Fruit fly (Drosophila melanogaster): ENCODE results near the gene f-cup.

The f-cup gene

DNA sequence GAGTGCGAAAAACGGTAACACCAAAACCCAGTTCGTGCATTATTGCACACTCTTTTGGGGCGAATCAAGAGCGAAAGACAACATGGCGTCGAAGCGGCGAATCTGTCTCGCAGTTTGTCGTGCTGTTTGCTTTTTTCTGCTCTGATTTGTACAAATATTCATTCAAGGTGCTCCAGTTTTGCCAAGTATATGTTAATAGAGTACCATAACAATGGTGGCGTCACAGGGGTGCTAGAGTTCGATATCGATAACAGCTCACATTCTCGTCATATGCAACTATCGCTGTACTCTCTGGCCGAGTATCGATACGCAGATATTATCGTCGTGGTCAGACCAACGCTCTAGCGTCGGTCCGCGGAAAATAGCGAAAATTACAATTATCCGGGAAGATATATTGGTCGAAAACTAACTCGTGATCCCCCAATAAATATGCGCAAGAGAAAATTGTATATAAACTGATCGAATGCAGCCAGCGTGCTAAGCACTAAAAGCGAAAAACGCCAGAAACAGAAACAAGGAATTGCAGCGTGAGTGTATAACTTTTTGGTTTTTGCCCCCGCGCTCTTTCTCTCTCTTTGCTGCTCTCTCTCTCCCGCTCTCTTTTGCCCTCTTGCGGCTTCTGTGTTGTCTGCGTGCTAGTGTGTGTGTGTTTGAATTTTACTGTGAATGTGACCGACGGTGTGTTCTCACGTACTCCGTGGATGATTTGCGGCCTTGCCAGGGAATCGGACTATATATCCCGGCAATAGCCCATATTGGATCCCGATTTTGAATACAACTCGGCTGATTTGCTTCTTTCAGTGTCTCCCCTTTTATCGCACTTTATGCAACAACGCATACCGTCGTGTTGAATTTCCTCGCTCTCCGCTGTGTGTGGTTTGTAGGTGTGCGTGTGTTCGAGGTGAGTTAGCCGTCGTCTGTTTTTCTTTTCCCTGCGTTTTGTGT, 16.7 kb downstream of the f-cup start, which contains the start of gene flfl:
flfl (plus strand) TSS at position 298 of the 945 bp plus-strand sequence.
- TF ChIP-seq CTCF (optimal IDR thresholded peaks at IDR 0.05) (peak in 1 of 2 experiments; percentile 10), CG8478 (optimal IDR thresholded peaks at IDR 0.05) (no peak)

- TF ChIP-seq CTCF (optimal IDR thresholded peaks at IDR 0.05): no peak
- no peak for TF ChIP-seq CG8478 (optimal IDR thresholded peaks at IDR 0.05)
Measured at dm6 chr3R:13682994-13683623, 17.5 kb downstream of the f-cup start.

DNA sequence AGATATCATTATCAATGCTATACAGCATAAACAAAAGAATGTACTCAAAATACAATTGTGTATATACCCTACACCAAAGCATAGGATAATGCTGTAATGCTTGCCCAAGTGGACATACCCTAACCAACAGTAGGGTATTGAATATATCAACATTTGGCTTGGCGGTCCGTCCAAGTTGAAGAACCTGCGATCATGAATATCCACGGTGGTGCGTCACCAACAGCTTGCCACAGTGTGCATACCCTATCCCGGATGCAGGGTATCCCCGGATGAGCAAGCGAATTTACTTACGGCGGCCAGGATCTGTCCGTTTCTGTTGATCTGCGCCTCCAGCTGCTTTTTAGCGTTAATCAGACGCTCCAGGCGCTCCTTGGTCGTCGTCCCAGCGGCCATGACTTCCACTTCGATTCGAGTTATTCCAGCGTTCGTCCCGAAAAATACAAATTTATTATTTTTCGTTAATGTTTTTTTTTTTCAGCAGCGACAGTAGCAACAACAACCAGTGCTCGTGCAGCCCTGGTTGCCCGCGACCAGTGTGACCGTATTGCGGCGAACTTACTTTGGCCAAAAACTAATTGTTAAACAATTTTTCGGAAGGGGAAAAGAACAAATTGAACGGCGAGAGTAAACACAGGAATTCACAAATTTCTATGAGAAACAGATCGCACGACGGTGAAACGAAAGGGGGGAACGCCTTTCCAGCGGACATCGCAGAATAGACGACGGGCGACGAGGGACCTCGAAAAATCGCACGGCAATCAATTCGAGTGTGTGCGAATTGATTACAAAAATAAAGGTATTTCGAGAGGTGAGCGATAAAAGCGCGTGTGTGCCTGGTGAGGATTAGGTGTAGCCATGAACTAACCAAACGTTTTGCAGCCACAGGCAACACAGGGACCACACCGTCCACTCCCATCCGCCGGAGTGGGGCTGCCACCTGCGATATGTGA, 24.2 kb downstream of the f-cup start, which contains the start of the genes Lkb1 and CG9588:
Lkb1 (plus strand) TSS at position 413 of the 950 bp plus-strand sequence.
CG9588 (minus strand) TSS at position 545 of the 950 bp plus-strand sequence.
- no peak for TF ChIP-seq CG8478 (optimal IDR thresholded peaks at IDR 0.05)
- TF ChIP-seq CTCF (optimal IDR thresholded peaks at IDR 0.05): peak; percentile 17 to 31

dm6 chr3R:13674492-13675033, 26.1 kb downstream of the f-cup start, which contains the start of gene Task6:
Task6 (minus strand) TSS chr3R:13674542.
- TF ChIP-seq CTCF (optimal IDR thresholded peaks at IDR 0.05) (peak in 1 of 2 experiments; percentile 42), CG8478 (optimal IDR thresholded peaks at IDR 0.05) (no peak)

dm6 chr3R:13672898-13673297, 27.7 kb downstream of the f-cup start:
- TF ChIP-seq CG8478 (optimal IDR thresholded peaks at IDR 0.05): no peak
- no peak for TF ChIP-seq CTCF (optimal IDR thresholded peaks at IDR 0.05)

DNA sequence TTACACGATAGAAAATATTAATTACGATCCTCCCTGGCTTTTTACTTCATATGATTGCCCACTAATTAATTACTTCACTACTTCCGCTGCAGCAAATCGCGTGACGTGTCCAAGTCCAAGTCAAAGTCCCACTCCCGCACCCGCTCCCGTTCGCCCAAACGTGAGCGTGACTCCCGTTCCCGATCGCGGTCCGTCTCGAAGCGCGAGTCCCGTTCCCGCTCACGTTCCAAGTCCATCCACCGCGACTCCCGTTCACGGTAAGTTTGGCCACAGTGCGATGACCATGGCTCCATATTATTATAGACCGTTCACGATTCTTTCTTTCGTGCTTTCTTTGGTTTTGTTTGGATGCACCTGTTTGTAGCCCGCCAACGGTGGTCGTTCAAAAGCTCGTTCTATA, 34.6 kb downstream of the f-cup start:
- TF ChIP-seq CTCF (optimal IDR thresholded peaks at IDR 0.05) (no peak), CG8478 (optimal IDR thresholded peaks at IDR 0.05) (no peak)

- TF ChIP-seq CTCF (optimal IDR thresholded peaks at IDR 0.05): no peak
Measured at dm6 chr3R:13662149-13662548, 38.5 kb downstream of the f-cup start.

DNA sequence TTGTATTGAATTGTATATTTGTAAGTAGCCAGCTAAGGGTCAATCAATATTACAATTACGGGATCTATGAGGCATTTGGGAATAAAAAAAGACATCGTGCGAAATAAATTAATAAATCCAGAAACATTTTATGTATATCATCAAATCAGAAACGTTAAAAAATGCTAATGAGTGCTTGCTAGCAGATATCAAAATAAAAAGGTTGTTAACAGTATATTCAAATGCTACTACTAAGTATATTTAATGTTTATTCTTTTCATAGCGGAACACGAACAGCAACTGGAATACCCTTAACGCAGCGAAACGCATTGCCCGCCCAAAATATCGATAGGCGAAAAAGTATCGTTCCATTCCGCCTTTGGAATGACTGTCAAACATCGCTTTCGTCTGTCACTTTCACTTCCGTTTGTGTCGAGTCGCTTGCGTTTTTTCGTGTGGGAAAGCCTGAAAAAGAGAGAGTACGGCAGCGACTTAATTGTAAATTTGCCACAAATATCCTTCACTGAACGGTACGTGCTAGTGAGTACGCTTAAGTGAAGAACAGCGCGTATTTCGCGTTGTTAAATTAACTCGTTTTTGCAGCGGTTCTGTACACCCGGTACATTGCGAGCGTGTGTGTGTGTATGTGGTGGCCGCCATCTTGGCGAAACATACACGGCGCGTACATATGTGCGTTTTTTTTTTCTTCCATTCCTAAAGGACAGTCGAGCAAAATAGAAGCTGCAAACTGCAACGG, 39.5 kb downstream of the f-cup start, which contains the start of gene B52:
B52 (plus strand) TSS at position 388 of the 736 bp plus-strand sequence.
- TF ChIP-seq CG8478 (optimal IDR thresholded peaks at IDR 0.05) (no peak), CTCF (optimal IDR thresholded peaks at IDR 0.05) (peak in 1 of 2 experiments; percentile 11)

dm6 chr3R:13659865-13660738, 40.5 kb downstream of the f-cup start, which contains the start of gene Hrb87F:
Hrb87F (minus strand) TSS chr3R:13660531.
- no peak for TF ChIP-seq CG8478 (optimal IDR thresholded peaks at IDR 0.05)
- TF ChIP-seq CTCF (optimal IDR thresholded peaks at IDR 0.05): no peak

DNA sequence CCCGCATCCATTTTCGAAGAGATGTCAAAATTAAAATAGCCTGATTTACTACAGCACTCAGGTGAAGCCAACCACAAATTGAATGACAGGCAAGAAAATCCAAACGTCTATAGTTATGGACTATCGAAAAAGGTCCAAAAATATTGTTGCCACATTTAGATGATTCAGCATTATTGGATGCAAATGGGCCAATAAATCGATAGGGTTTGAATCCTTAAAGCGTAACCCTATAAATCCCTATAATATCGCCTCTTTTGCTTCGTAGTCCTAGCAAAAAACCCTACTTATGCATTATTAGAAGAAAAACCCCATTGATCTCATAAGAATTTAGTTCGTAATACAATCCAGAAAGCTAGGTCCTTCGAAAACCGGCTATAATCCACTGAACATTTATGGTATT, 44.3 kb downstream of the f-cup start, which contains the start of gene Rbp4:
Rbp4 (minus strand) TSS at position 101 of the 400 bp plus-strand sequence.
- no peak for TF ChIP-seq CTCF (optimal IDR thresholded peaks at IDR 0.05)
- no peak for TF ChIP-seq CG8478 (optimal IDR thresholded peaks at IDR 0.05)

DNA sequence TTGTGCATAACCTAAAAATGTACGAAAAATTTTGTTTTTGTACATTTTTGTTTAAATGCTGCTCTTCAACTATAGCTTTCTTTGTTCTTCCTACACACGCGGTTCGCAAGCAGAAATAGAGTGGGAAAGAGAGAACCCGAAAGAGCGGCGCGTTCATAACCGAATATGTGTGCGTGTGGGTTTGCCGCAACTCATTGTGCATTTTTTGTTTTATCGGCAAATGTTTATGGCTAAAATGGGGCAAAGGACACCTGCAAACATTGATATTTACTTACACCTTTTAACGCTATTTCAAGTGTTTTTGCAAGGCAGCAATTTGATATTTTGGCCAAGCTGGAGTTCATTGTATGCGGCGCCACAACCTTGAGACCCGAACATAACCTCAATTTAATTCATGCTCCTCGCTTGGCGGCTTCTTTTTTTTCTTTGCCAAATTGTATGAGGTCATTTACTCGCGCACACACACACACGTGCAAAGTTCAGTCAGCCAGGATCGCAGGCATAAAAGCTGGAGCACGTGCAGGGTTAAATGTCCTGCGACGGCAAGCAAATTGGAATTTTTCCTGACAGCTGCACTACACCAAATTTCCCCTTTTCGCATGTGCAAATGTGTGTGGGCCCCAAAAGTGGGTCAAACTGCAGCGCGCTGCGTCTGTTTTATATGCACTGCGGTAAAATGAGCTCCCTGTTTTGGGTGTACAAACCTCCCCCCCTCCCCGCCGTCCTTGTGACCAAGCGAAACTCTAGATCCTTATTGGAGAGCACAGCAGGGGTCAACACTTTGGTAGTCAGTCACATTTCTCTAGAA, 52.7 kb downstream of the f-cup start:
- TF ChIP-seq CG8478 (optimal IDR thresholded peaks at IDR 0.05) (no peak), CTCF (optimal IDR thresholded peaks at IDR 0.05) (no peak)
